Fruit fly (Drosophila melanogaster) whole organism, prepupa: ENCODE data around the gene CG1812.

Experiments
- Blimp-1 ChIP-seq: fragments of 200-800 bp; sonication (Bioruptor generic); optimal IDR thresholded peaks from 3 replicates; lab custom pipeline; 2017; ENCODE audit warnings: missing biosample characterization, missing genetic modification characterization, mild to moderate bottlenecking, moderate library complexity, missing genetic modification reagents
- CG10631 ChIP-seq: fragments of 200-800 bp; sonication (Bioruptor generic); optimal IDR thresholded peaks from 2 replicates; lab custom pipeline; 2016; ENCODE audit warnings: missing biosample characterization, missing genetic modification characterization
- CG10669 ChIP-seq: fragments of 200-800 bp; sonication (Bioruptor generic); optimal IDR thresholded peaks from 3 replicates; lab custom pipeline; 2018; ENCODE audit warnings: missing biosample characterization, mild to moderate bottlenecking, missing genetic modification characterization, moderate library complexity
- CG11294 ChIP-seq: fragments of 200-800 bp; sonication (Bioruptor generic); IDR thresholded peaks from 2 replicates; pipeline ENCODE4 v1.3.6; 2022; ENCODE audit warnings: missing biosample characterization, missing genetic modification characterization
- CG11762 ChIP-seq: fragments of 200-800 bp; sonication (Bioruptor generic); optimal IDR thresholded peaks from 3 replicates; lab custom pipeline; 2016; ENCODE audit warnings: missing biosample characterization, missing genetic modification characterization; ENCODE audit not compliant: insufficient read depth
- CG11902 ChIP-seq: fragments of 200-800 bp; sonication (Bioruptor generic); optimal IDR thresholded peaks from 3 replicates; lab custom pipeline; 2016; ENCODE audit warnings: missing biosample characterization, missing genetic modification characterization
- CG15336 ChIP-seq: fragments of 200-800 bp; sonication (Bioruptor generic); IDR thresholded peaks from 2 replicates; pipeline ENCODE4 v1.3.6; 2022; ENCODE audit warnings: missing biosample characterization, missing genetic modification characterization
- CG3032 ChIP-seq: fragments of 200-800 bp; optimal IDR thresholded peaks from 2 replicates; lab custom pipeline; 2019; ENCODE audit warnings: missing biosample characterization, mild to moderate bottlenecking, missing genetic modification characterization, moderate library complexity
- CG31627 ChIP-seq: fragments of 200-800 bp; sonication (Bioruptor generic); optimal IDR thresholded peaks from 3 replicates; lab custom pipeline; 2016; ENCODE audit warnings: missing biosample characterization, missing genetic modification characterization
- CG32006 ChIP-seq: fragments of 200-800 bp; sonication (Bioruptor generic); optimal IDR thresholded peaks from 3 replicates; lab custom pipeline; 2017; ENCODE audit warnings: missing biosample characterization, mild to moderate bottlenecking, missing genetic modification characterization
- CG34406 ChIP-seq: fragments of 200-800 bp; sonication (Bioruptor generic); optimal IDR thresholded peaks from 3 replicates; lab custom pipeline; 2016; ENCODE audit warnings: missing biosample characterization, missing genetic modification characterization
- CG3919 ChIP-seq: fragments of 200-800 bp; sonication (Bioruptor generic); optimal IDR thresholded peaks from 3 replicates; lab custom pipeline; 2016; ENCODE audit warnings: missing biosample characterization, missing genetic modification characterization
- CG4318 ChIP-seq: fragments of 200-800 bp; sonication (Bioruptor generic); optimal IDR thresholded peaks from 3 replicates; lab custom pipeline; 2017; ENCODE audit warnings: missing biosample characterization, mild to moderate bottlenecking, missing genetic modification characterization
- CG6163 ChIP-seq: fragments of 200-800 bp; sonication (Bioruptor generic); IDR thresholded peaks from 3 replicates; pipeline ENCODE4 v1.3.6; 2022; ENCODE audit warnings: missing biosample characterization, missing genetic modification characterization
- CG6276 ChIP-seq: fragments of 200-800 bp; sonication (Bioruptor generic); optimal IDR thresholded peaks from 2 replicates; lab custom pipeline; 2017; ENCODE audit warnings: missing biosample characterization, mild to moderate bottlenecking, missing genetic modification characterization
- CG6792 ChIP-seq: fragments of 200-800 bp; sonication (Bioruptor generic); optimal IDR thresholded peaks from 3 replicates; lab custom pipeline; 2016; ENCODE audit warnings: missing biosample characterization, missing genetic modification characterization
- CG6808 ChIP-seq: fragments of 200-800 bp; sonication (Bioruptor generic); optimal IDR thresholded peaks from 3 replicates; lab custom pipeline; 2017; ENCODE audit warnings: missing biosample characterization, missing genetic modification characterization, mild to moderate bottlenecking, moderate library complexity, missing genetic modification reagents
- CG6854 ChIP-seq: fragments of 200-800 bp; sonication (Bioruptor generic); optimal IDR thresholded peaks from 2 replicates; lab custom pipeline; 2017; ENCODE audit warnings: missing biosample characterization, mild to moderate bottlenecking, missing genetic modification characterization
- CG7368 ChIP-seq: fragments of 200-800 bp; sonication (Bioruptor generic); optimal IDR thresholded peaks from 3 replicates; lab custom pipeline; 2016; ENCODE audit warnings: missing biosample characterization, missing genetic modification characterization
- CG8119 ChIP-seq: fragments of 200-800 bp; sonication (Bioruptor generic); IDR thresholded peaks from 3 replicates; pipeline ENCODE4 v1.3.6; 2022; ENCODE audit warnings: missing biosample characterization, missing genetic modification characterization
- CG8319 ChIP-seq: fragments of 200-800 bp; sonication (Bioruptor generic); optimal IDR thresholded peaks from 3 replicates; lab custom pipeline; 2016; ENCODE audit warnings: missing biosample characterization, missing genetic modification characterization
- CG8632 ChIP-seq: fragments of 200-800 bp; sonication (Bioruptor generic); optimal IDR thresholded peaks from 3 replicates; lab custom pipeline; 2016; ENCODE audit warnings: missing biosample characterization, missing genetic modification characterization
- CG9139 ChIP-seq: fragments of 200-800 bp; sonication (Bioruptor generic); optimal IDR thresholded peaks from 3 replicates; lab custom pipeline; 2017; ENCODE audit warnings: missing biosample characterization, mild to moderate bottlenecking, missing genetic modification characterization
- Eip78C ChIP-seq: fragments of 200-800 bp; sonication (Bioruptor generic); peaks from one replicate; lab custom pipeline; 2016; ENCODE audit warnings: missing biosample characterization, missing genetic modification characterization
- Eip93F ChIP-seq: fragments of 200-800 bp; sonication (Bioruptor generic); optimal IDR thresholded peaks from 2 replicates; lab custom pipeline; 2016; ENCODE audit warnings: missing biosample characterization, mild to moderate bottlenecking, missing genetic modification characterization
- Ets21C ChIP-seq: fragments of 200-800 bp; sonication (Bioruptor generic); optimal IDR thresholded peaks from 3 replicates; lab custom pipeline; 2016; ENCODE audit warnings: missing biosample characterization, missing genetic modification characterization
- Ets96B ChIP-seq: fragments of 200-800 bp; optimal IDR thresholded peaks from 2 replicates; lab custom pipeline; 2019; ENCODE audit warnings: missing biosample characterization, mild to moderate bottlenecking, missing genetic modification characterization, moderate library complexity
- Gug ChIP-seq: fragments of 200-800 bp; sonication (Bioruptor generic); IDR thresholded peaks from 2 replicates; pipeline ENCODE4 v1.3.6; 2022; ENCODE audit warnings: missing biosample characterization, missing genetic modification characterization
- Hr38 ChIP-seq: sonication (Bioruptor generic); optimal IDR thresholded peaks from 2 replicates; lab custom pipeline; 2016; ENCODE audit warnings: missing biosample characterization, missing genetic modification characterization
- Hr4 ChIP-seq: fragments of 200-800 bp; sonication (Bioruptor generic); optimal IDR thresholded peaks from 3 replicates; lab custom pipeline; 2016; ENCODE audit warnings: missing biosample characterization, missing genetic modification characterization
- Lpt ChIP-seq: fragments of 200-800 bp; sonication (Bioruptor generic); optimal IDR thresholded peaks from 3 replicates; lab custom pipeline; 2016; ENCODE audit warnings: missing biosample characterization, missing genetic modification characterization
- Met ChIP-seq: fragments of 200-800 bp; sonication (Bioruptor generic); optimal IDR thresholded peaks from 3 replicates; lab custom pipeline; 2016; ENCODE audit warnings: missing biosample characterization, missing genetic modification characterization
- OdsH ChIP-seq: fragments of 200-800 bp; sonication (Bioruptor generic); optimal IDR thresholded peaks from 3 replicates; lab custom pipeline; 2016; ENCODE audit warnings: missing biosample characterization, missing genetic modification characterization
- Smox ChIP-seq: fragments of 200-800 bp; sonication (Bioruptor generic); optimal IDR thresholded peaks from 3 replicates; lab custom pipeline; 2016; ENCODE audit warnings: missing biosample characterization, missing genetic modification characterization
- Sox102F ChIP-seq: fragments of 200-800 bp; sonication (Bioruptor generic); optimal IDR thresholded peaks from 2 replicates; lab custom pipeline; 2016; ENCODE audit warnings: missing biosample characterization, mild to moderate bottlenecking, missing genetic modification characterization
- Sox15 ChIP-seq: fragments of 200-800 bp; sonication (Bioruptor generic); optimal IDR thresholded peaks from 3 replicates; lab custom pipeline; 2016; ENCODE audit warnings: missing biosample characterization, missing genetic modification characterization
- achi ChIP-seq: fragments of 200-800 bp; sonication (Bioruptor generic); optimal IDR thresholded peaks from 3 replicates; lab custom pipeline; 2016; ENCODE audit warnings: missing biosample characterization, missing genetic modification characterization
- acj6 ChIP-seq: fragments of 200-800 bp; sonication (Bioruptor generic); optimal IDR thresholded peaks from 3 replicates; lab custom pipeline; 2016; ENCODE audit warnings: missing biosample characterization, missing genetic modification characterization
- cyc ChIP-seq: fragments of 200-800 bp; sonication (Bioruptor generic); optimal IDR thresholded peaks from 3 replicates; lab custom pipeline; 2016; ENCODE audit warnings: missing biosample characterization, missing genetic modification characterization
- dac ChIP-seq: fragments of 200-800 bp; sonication (Bioruptor generic); optimal IDR thresholded peaks from 2 replicates; lab custom pipeline; 2017; ENCODE audit warnings: missing biosample characterization, mild to moderate bottlenecking, missing genetic modification characterization
- dsx ChIP-seq: fragments of 200-800 bp; optimal IDR thresholded peaks from 3 replicates; lab custom pipeline; 2019; ENCODE audit warnings: missing biosample characterization, mild to moderate bottlenecking, missing genetic modification characterization, moderate library complexity; ENCODE audit not compliant: poor library complexity, severe bottlenecking
- esn ChIP-seq: fragments of 200-800 bp; sonication (Bioruptor generic); optimal IDR thresholded peaks from 2 replicates; lab custom pipeline; 2016; ENCODE audit warnings: missing biosample characterization, mild to moderate bottlenecking, missing genetic modification characterization, moderate library complexity
- fkh ChIP-seq: fragments of 200-800 bp; sonication (Bioruptor generic); optimal IDR thresholded peaks from 3 replicates; lab custom pipeline; 2017; ENCODE audit warnings: missing biosample characterization, mild to moderate bottlenecking, missing genetic modification characterization, moderate library complexity
- net ChIP-seq: fragments of 200-800 bp; sonication (Bioruptor generic); optimal IDR thresholded peaks from 3 replicates; lab custom pipeline; 2016; ENCODE audit warnings: missing biosample characterization, missing genetic modification characterization
- pdm3 ChIP-seq: fragments of 200-800 bp; sonication (Bioruptor generic); optimal IDR thresholded peaks from 3 replicates; lab custom pipeline; 2016; ENCODE audit warnings: missing biosample characterization, missing genetic modification characterization
- salr ChIP-seq, 2 experiments: fragments of 200-800 bp; sonication (Bioruptor generic); optimal IDR thresholded peaks; 3 replicates each; lab custom pipeline; 2016 to 2018; ENCODE audit warnings: missing biosample characterization in 2 of 2, missing genetic modification characterization in 2 of 2, mild to moderate bottlenecking in 1 of 2
- spab ChIP-seq: fragments of 200-800 bp; sonication (Bioruptor generic); optimal IDR thresholded peaks from 2 replicates; lab custom pipeline; 2017; ENCODE audit warnings: missing biosample characterization, mild to moderate bottlenecking, missing genetic modification characterization, missing genetic modification reagents
- svp ChIP-seq: fragments of 200-800 bp; sonication (Bioruptor generic); peaks from one replicate; lab custom pipeline; 2016; ENCODE audit warnings: missing biosample characterization, missing genetic modification characterization
- topi ChIP-seq: fragments of 200-800 bp; sonication (Bioruptor generic); optimal IDR thresholded peaks from 3 replicates; lab custom pipeline; 2016; ENCODE audit warnings: missing biosample characterization, missing genetic modification characterization
- vri ChIP-seq: fragments of 200-800 bp; sonication (Bioruptor generic); optimal IDR thresholded peaks from 3 replicates; lab custom pipeline; 2016; ENCODE audit warnings: missing biosample characterization, mild to moderate bottlenecking, missing genetic modification characterization

The CG1812 gene

dm6 chrX:20495767-20496656 is 15.3 kb upstream of the CG1812 start:
- TF ChIP-seq CG6163 (GFP tag; lab: Robert Waterston, UW), result peak; percentile 53; the same call in 1 of the 3 replicates
- TF ChIP-seq topi (GFP tag; lab: Kevin White, UChicago), result peak; percentile 66
- TF ChIP-seq fkh (GFP tag; lab: Kevin White, UChicago), result peak; percentile 49
- peak; percentile 68 for TF ChIP-seq CG31627 (GFP tag; lab: Kevin White, UChicago)
- peak; percentile 14 for TF ChIP-seq dsx (GFP tag; lab: Kevin White, UChicago)
- peak; percentile 65 for TF ChIP-seq Sox102F (GFP tag; lab: Kevin White, UChicago)
- TF ChIP-seq CG32006 (GFP tag; lab: Kevin White, UChicago), result peak; percentile 67
- peak; percentile 57 for TF ChIP-seq Smox (GFP tag; lab: Kevin White, UChicago)
- peak; percentile 49 for TF ChIP-seq Lpt (GFP tag; lab: Kevin White, UChicago)
- TF ChIP-seq CG6854 (GFP tag; lab: Kevin White, UChicago), result no peak
- TF ChIP-seq CG8119, result peak; percentile 59
- peak; percentile 58 for TF ChIP-seq acj6 (GFP tag; lab: Kevin White, UChicago)
- peak; percentile 68 for TF ChIP-seq cyc (GFP tag; lab: Kevin White, UChicago)
- peak; percentile 7 for TF ChIP-seq Ets96B (tag; lab: Kevin White, UChicago)
- peak; percentile 46 for TF ChIP-seq CG6792 (GFP tag; lab: Kevin White, UChicago)
- peak; percentile 24 for TF ChIP-seq CG11902 (GFP tag; lab: Kevin White, UChicago)
- peak; percentile 32 for TF ChIP-seq dac (GFP tag; lab: Kevin White, UChicago)
- TF ChIP-seq esn (GFP tag; lab: Kevin White, UChicago), result peak; percentile 67
- peak; percentile 81 for TF ChIP-seq svp (GFP tag; lab: Kevin White, UChicago)
- peak; percentile 49 for TF ChIP-seq achi
- TF ChIP-seq CG11294 (GFP tag; lab: Robert Waterston, UW), result peak; percentile 43; the same call in 1 of the 2 replicates
- TF ChIP-seq CG34406 (GFP tag; lab: Kevin White, UChicago), result peak; percentile 57
- peak; percentile 5 for TF ChIP-seq CG4318 (GFP tag; lab: Kevin White, UChicago)
- peak; percentile 39 for TF ChIP-seq CG10669 (GFP tag; lab: Kevin White, UChicago)
- no peak for TF ChIP-seq CG9139 (GFP tag; lab: Kevin White, UChicago)
- no peak for TF ChIP-seq Eip93F
- TF ChIP-seq Met (GFP tag; lab: Kevin White, UChicago), result peak; percentile 72
- TF ChIP-seq Eip78C (GFP tag; lab: Kevin White, UChicago), result peak; percentile 85
- TF ChIP-seq Hr4 (GFP tag; lab: Kevin White, UChicago), result peak; percentile 74
- peak; percentile 53 for TF ChIP-seq OdsH (GFP tag; lab: Kevin White, UChicago)
- no peak for TF ChIP-seq CG6808 (GFP tag; lab: Kevin White, UChicago)
- TF ChIP-seq Blimp-1 (GFP tag; lab: Kevin White, UChicago), result no peak
- peak; percentile 18 for TF ChIP-seq CG3032 (tag; lab: Kevin White, UChicago)
- TF ChIP-seq net (GFP tag; lab: Kevin White, UChicago), result peak; percentile 56
- peak; percentile 12 for TF ChIP-seq vri (GFP tag; lab: Kevin White, UChicago)
- peak; percentile 53 for TF ChIP-seq CG7368 (GFP tag; lab: Kevin White, UChicago)
- TF ChIP-seq Ets21C, result peak; percentile 44
- TF ChIP-seq CG15336 (GFP tag; lab: Robert Waterston, UW), result peak; percentile 80
- TF ChIP-seq CG8632 (GFP tag; lab: Kevin White, UChicago), result peak; percentile 31
- peak in 1 of 2 experiments; percentile 3 for TF ChIP-seq salr (GFP tag; optimal IDR thresholded peaks at IDR 0.05; lab: Kevin White, UChicago)
- peak; percentile 25 for TF ChIP-seq CG10631
- TF ChIP-seq CG6276 (GFP tag; lab: Kevin White, UChicago), result peak; percentile 9
- no peak for TF ChIP-seq Gug
- peak; percentile 42 for TF ChIP-seq CG3919
- TF ChIP-seq spab (GFP tag; lab: Kevin White, UChicago), result no peak
- TF ChIP-seq Sox15 (GFP tag; lab: Kevin White, UChicago), result peak; percentile 20
- no peak for TF ChIP-seq Hr38 (GFP tag; lab: Kevin White, UChicago)
- TF ChIP-seq CG8319 (GFP tag; lab: Kevin White, UChicago), result no peak
- TF ChIP-seq CG11762, result peak; percentile 24
- peak; percentile 60 for TF ChIP-seq pdm3
